Fruit fly (Drosophila melanogaster) whole organism, wandering third instar larva: Measurements from ENCODE around the gene CG46435.

Experiments
- Abd-B ChIP-seq: fragments of >200 bp; optimal IDR thresholded peaks from 2 replicates; lab custom pipeline; 2017; ENCODE audit warnings: missing biosample characterization, missing genetic modification characterization
- CG32264 ChIP-seq: fragments of 200-800 bp; sonication (Bioruptor generic); optimal IDR thresholded peaks from 2 replicates; lab custom pipeline; 2016; ENCODE audit warnings: missing biosample characterization, missing genetic modification characterization
- CG9705 ChIP-seq: fragments of 200-800 bp; sonication (Bioruptor generic); optimal IDR thresholded peaks from 2 replicates; lab custom pipeline; 2018; ENCODE audit warnings: missing biosample characterization, mild to moderate bottlenecking, missing genetic modification characterization
- CrebA ChIP-seq: fragments of 200-800 bp; sonication (Bioruptor generic); optimal IDR thresholded peaks from 2 replicates; lab custom pipeline; 2016; ENCODE audit warnings: missing biosample characterization, mild to moderate bottlenecking, missing genetic modification characterization, borderline replicate concordance
- Dfd ChIP-seq: fragments of >200 bp; optimal IDR thresholded peaks from 2 replicates; lab custom pipeline; 2017; ENCODE audit warnings: missing biosample characterization, missing genetic modification characterization
- Dif ChIP-seq: fragments of 200-275, 200-300 bp; sonication (Bioruptor generic); optimal IDR thresholded peaks from 2 replicates; lab custom pipeline; 2018; ENCODE audit warnings: missing biosample characterization, missing genetic modification characterization; ENCODE audit not compliant: partially characterized antibody
- GATAd ChIP-seq: sonication (Bioruptor generic); optimal IDR thresholded peaks from 2 replicates; lab custom pipeline; 2016; ENCODE audit warnings: missing biosample characterization, missing genetic modification characterization
- HLH106 ChIP-seq: fragments of 200-800 bp; optimal IDR thresholded peaks from 3 replicates; lab custom pipeline; 2019; ENCODE audit warnings: missing biosample characterization, mild to moderate bottlenecking, missing genetic modification characterization, moderate library complexity
- Hnf4 ChIP-seq: fragments of 200-800 bp; sonication (Bioruptor generic); optimal IDR thresholded peaks from 2 replicates; lab custom pipeline; 2016; ENCODE audit warnings: missing biosample characterization, mild to moderate bottlenecking, missing genetic modification characterization
- Hr78 ChIP-seq: fragments of >200 bp; optimal IDR thresholded peaks from 2 replicates; lab custom pipeline; 2017; ENCODE audit warnings: missing biosample characterization, missing genetic modification characterization
- Hr83 ChIP-seq: fragments of 200-300 bp; sonication (Bioruptor generic); optimal IDR thresholded peaks from 2 replicates; lab custom pipeline; 2016; ENCODE audit warnings: missing biosample characterization, mild to moderate bottlenecking, missing genetic modification characterization, moderate library complexity; ENCODE audit not compliant: poor library complexity, severe bottlenecking
- Jra ChIP-seq: sonication (Bioruptor generic); optimal IDR thresholded peaks from 2 replicates; lab custom pipeline; 2016; ENCODE audit warnings: missing biosample characterization, missing genetic modification characterization
- Mio ChIP-seq: sonication (Bioruptor generic); optimal IDR thresholded peaks from 2 replicates; lab custom pipeline; 2016; ENCODE audit warnings: missing biosample characterization, missing genetic modification characterization
- Myc ChIP-seq: fragments of >200 bp; optimal IDR thresholded peaks from 2 replicates; lab custom pipeline; 2017
- N ChIP-seq: fragments of >200 bp; optimal IDR thresholded peaks from 2 replicates; lab custom pipeline; 2018; ENCODE audit warnings: missing biosample characterization, missing external identifiers, missing genetic modification characterization
- OdsH ChIP-seq: fragments of 200-800 bp; sonication (Bioruptor generic); optimal IDR thresholded peaks from 2 replicates; lab custom pipeline; 2016; ENCODE audit warnings: missing biosample characterization, mild to moderate bottlenecking, missing genetic modification characterization
- Rel ChIP-seq, 2 experiments: fragments of 200-800 bp; sonication (Bioruptor generic) in 1 of 2; optimal IDR thresholded peaks; 2 replicates in 1 of 2; 3 replicates in 1 of 2; lab custom pipeline; 2016 to 2019; ENCODE audit warnings: mild to moderate bottlenecking in 2 of 2, missing biosample characterization in 2 of 2, missing genetic modification characterization in 2 of 2, moderate library complexity in 1 of 2
- Sp1 ChIP-seq: fragments of 200-800 bp; sonication (Bioruptor generic); optimal IDR thresholded peaks from 3 replicates; lab custom pipeline; 2019; ENCODE audit warnings: missing biosample characterization, mild to moderate bottlenecking, missing genetic modification characterization, moderate library complexity
- Vsx2 ChIP-seq: fragments of 200-300, 225-300 bp; sonication (Bioruptor generic); optimal IDR thresholded peaks from 2 replicates; lab custom pipeline; 2018; ENCODE audit warnings: missing biosample characterization, missing genetic modification characterization; ENCODE audit not compliant: partially characterized antibody
- br ChIP-seq: fragments of 200-800 bp; sonication (Bioruptor generic); optimal IDR thresholded peaks from 2 replicates; lab custom pipeline; 2016; ENCODE audit warnings: missing biosample characterization, missing genetic modification characterization
- brk ChIP-seq: fragments of 200-800 bp; sonication (Bioruptor generic); optimal IDR thresholded peaks from 2 replicates; lab custom pipeline; 2016; ENCODE audit warnings: missing biosample characterization, mild to moderate bottlenecking, missing genetic modification characterization
- dl ChIP-seq, 2 experiments: fragments of 175-275, 200-275 bp in 1 of 2; fragments of 200-275 bp in 1 of 2; sonication (Bioruptor generic); optimal IDR thresholded peaks; lab custom pipeline; 2018; ENCODE audit warnings: mild to moderate bottlenecking in 2 of 2, missing biosample characterization in 2 of 2, missing genetic modification characterization in 2 of 2, moderate library complexity in 2 of 2; ENCODE audit not compliant: partially characterized antibody in 2 of 2, insufficient read depth in 1 of 2
- dmrt93B ChIP-seq: fragments of 200-800 bp; sonication (Bioruptor generic); optimal IDR thresholded peaks from 2 replicates; lab custom pipeline; 2018; ENCODE audit warnings: missing biosample characterization, mild to moderate bottlenecking, missing genetic modification characterization
- dsf ChIP-seq: sonication (Bioruptor generic); optimal IDR thresholded peaks from 2 replicates; lab custom pipeline; 2016; ENCODE audit warnings: missing biosample characterization, missing genetic modification characterization, borderline replicate concordance
- ey ChIP-seq: fragments of 200-800 bp; sonication (Bioruptor generic); optimal IDR thresholded peaks from 2 replicates; lab custom pipeline; 2016; ENCODE audit warnings: missing biosample characterization, missing genetic modification characterization
- foxo ChIP-seq, 2 experiments: fragments of 200-800 bp; sonication (Bioruptor generic); optimal IDR thresholded peaks; 2 replicates in 1 of 2; 3 replicates in 1 of 2; lab custom pipeline; 2016 to 2017; ENCODE audit warnings: missing biosample characterization in 2 of 2, missing genetic modification characterization in 2 of 2
- fru ChIP-seq: fragments of 200-800 bp; sonication (Bioruptor generic); optimal IDR thresholded peaks from 3 replicates; lab custom pipeline; 2016; ENCODE audit warnings: missing biosample characterization, mild to moderate bottlenecking, missing genetic modification characterization
- h ChIP-seq: fragments of 200-800 bp; sonication (Bioruptor generic); optimal IDR thresholded peaks from 3 replicates; lab custom pipeline; 2016; ENCODE audit warnings: missing biosample characterization, mild to moderate bottlenecking, missing genetic modification characterization
- jim ChIP-seq: fragments of 175-275, 200-325 bp; sonication (Bioruptor generic); optimal IDR thresholded peaks from 2 replicates; lab custom pipeline; 2016; ENCODE audit warnings: missing biosample characterization, mild to moderate bottlenecking, missing genetic modification characterization
- lola ChIP-seq: fragments of >200 bp; optimal IDR thresholded peaks from 2 replicates; lab custom pipeline; 2017; ENCODE audit warnings: missing biosample characterization, missing genetic modification characterization
- pan ChIP-seq: fragments of >200 bp; optimal IDR thresholded peaks from 2 replicates; lab custom pipeline; 2017
- psq ChIP-seq: fragments of 200-800 bp; sonication (Bioruptor generic); optimal IDR thresholded peaks from 3 replicates; lab custom pipeline; 2017; ENCODE audit warnings: missing biosample characterization, mild to moderate bottlenecking, missing genetic modification characterization, moderate library complexity
- rgr ChIP-seq: fragments of 200-800 bp; sonication (Bioruptor generic); optimal IDR thresholded peaks from 3 replicates; lab custom pipeline; 2016; ENCODE audit warnings: missing biosample characterization, mild to moderate bottlenecking, missing genetic modification characterization
- sage ChIP-seq: fragments of 200-800 bp; sonication (Bioruptor generic); optimal IDR thresholded peaks from 2 replicates; lab custom pipeline; 2016; ENCODE audit warnings: missing biosample characterization, mild to moderate bottlenecking, missing genetic modification characterization
- sv ChIP-seq: fragments of 200-800 bp; sonication (Bioruptor generic); optimal IDR thresholded peaks from 3 replicates; lab custom pipeline; 2016; ENCODE audit warnings: missing biosample characterization, missing genetic modification characterization
- tai ChIP-seq: sonication (Bioruptor generic); optimal IDR thresholded peaks from 2 replicates; lab custom pipeline; 2016; ENCODE audit warnings: missing biosample characterization, missing genetic modification characterization
- usp ChIP-seq: fragments of >200 bp; optimal IDR thresholded peaks from 2 replicates; lab custom pipeline; 2017; ENCODE audit warnings: missing biosample characterization, missing genetic modification characterization
- woc ChIP-seq: sonication (Bioruptor generic); optimal IDR thresholded peaks from 2 replicates; lab custom pipeline; 2016; ENCODE audit warnings: missing biosample characterization, mild to moderate bottlenecking, missing genetic modification characterization

CG46435 gene

dm6 chr3L:19580709-19581227, 35.9 kb downstream of the CG46435 start:
- TF ChIP-seq CG32264 (GFP tag; lab: Kevin White, UChicago): no peak
- no peak for TF ChIP-seq usp (GFP tag; lab: Kevin White, UChicago)
- TF ChIP-seq Myc (lab: Kevin White, UChicago): no peak
- TF ChIP-seq Vsx2 (GFP tag; lab: Kevin White, UChicago): no peak
- no peak for TF ChIP-seq Sp1 (GFP tag; lab: Kevin White, UChicago)
- TF ChIP-seq Abd-B (GFP tag; lab: Kevin White, UChicago): no peak
- no peak for TF ChIP-seq Mio

- TF ChIP-seq Hr78 (GFP tag; lab: Kevin White, UChicago) (no peak), rgr (GFP tag; lab: Kevin White, UChicago) (no peak)
These were observed 39.5 kb downstream of the CG46435 start, which contains the start of gene Shal for dm6 chr3L:19584369-19584915. TSS of gene Shal (minus strand) at chr3L:19584568.

DNA sequence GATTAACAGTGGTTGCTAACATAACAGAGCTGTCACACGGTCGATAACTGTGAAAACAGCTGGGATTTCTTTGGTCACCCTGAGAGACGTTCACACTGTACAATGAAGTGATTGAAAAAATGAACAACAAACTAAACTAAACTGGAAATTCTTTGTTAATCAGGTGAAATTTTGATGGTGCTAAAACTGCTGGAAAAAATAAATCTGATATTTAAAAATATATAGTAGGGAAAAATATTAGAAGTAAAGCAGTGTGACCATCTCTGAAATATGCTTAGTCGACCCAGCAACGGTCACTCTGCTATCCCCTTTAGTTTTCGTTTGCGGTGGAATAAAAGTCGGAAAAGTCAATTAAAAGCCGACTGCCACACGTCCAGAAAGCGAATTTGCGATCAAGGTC, 41.1 kb downstream of the CG46435 start, which contains the start of the genes CG9231 and CG9330:
Gene CG9231, minus strand, starts transcription at position 25 of the 400 bp plus-strand sequence.
Gene CG9330, plus strand, starts transcription at position 275 of the 400 bp plus-strand sequence.
- TF ChIP-seq psq (GFP tag; lab: Kevin White, UChicago): peak; percentile 26
- no peak for TF ChIP-seq dmrt93B (GFP tag; lab: Kevin White, UChicago)
- TF ChIP-seq fru: peak; percentile 74
- TF ChIP-seq Dif: no peak
- TF ChIP-seq Dfd (GFP tag; lab: Kevin White, UChicago): no peak
- TF ChIP-seq brk: peak; percentile 33
- no peak for TF ChIP-seq Hr78 (GFP tag; lab: Kevin White, UChicago)
- peak; percentile 16 for TF ChIP-seq OdsH (GFP tag; lab: Kevin White, UChicago)
- TF ChIP-seq woc (GFP tag; lab: Kevin White, UChicago): no peak
- no peak for TF ChIP-seq Mio
- no peak for TF ChIP-seq Abd-B (GFP tag; lab: Kevin White, UChicago)
- TF ChIP-seq Myc (lab: Kevin White, UChicago): no peak
- no peak for TF ChIP-seq N
- TF ChIP-seq CG32264 (GFP tag; lab: Kevin White, UChicago): no peak
- TF ChIP-seq Hr83 (GFP tag; lab: Kevin White, UChicago): no peak
- TF ChIP-seq foxo (GFP tag; optimal IDR thresholded peaks at IDR 0.05; lab: Kevin White, UChicago): peak in 1 of 2 experiments; percentile 41
- TF ChIP-seq Jra (GFP tag; lab: Kevin White, UChicago): peak; percentile 73
- no peak for TF ChIP-seq Vsx2 (GFP tag; lab: Kevin White, UChicago)
- no peak for TF ChIP-seq GATAd (GFP tag; lab: Kevin White, UChicago)
- no peak for TF ChIP-seq lola (GFP tag; lab: Kevin White, UChicago)
- TF ChIP-seq sage: no peak
- peak; percentile 56 for TF ChIP-seq Hnf4
- TF ChIP-seq HLH106 (tag; lab: Kevin White, UChicago): peak; percentile 26
- TF ChIP-seq dl (GFP tag; optimal IDR thresholded peaks at IDR 0.05; lab: Kevin White, UChicago; ENCODE audit: insufficient read depth in 1 of 2, partially characterized antibody in 2 of 2): no peak
- peak; percentile 16 for TF ChIP-seq Sp1 (GFP tag; lab: Kevin White, UChicago)
- TF ChIP-seq h (GFP tag; lab: Kevin White, UChicago): peak; percentile 64
- TF ChIP-seq usp (GFP tag; lab: Kevin White, UChicago): no peak
- peak; percentile 12 for TF ChIP-seq dsf (GFP tag; lab: Kevin White, UChicago)
- TF ChIP-seq Rel (GFP tag; optimal IDR thresholded peaks at IDR 0.05; lab: Kevin White, UChicago): no peak
- peak; percentile 55 for TF ChIP-seq Rel (tag; optimal IDR thresholded peaks at IDR 0.05; lab: Kevin White, UChicago)
- no peak for TF ChIP-seq jim (GFP tag; lab: Kevin White, UChicago)
- peak; percentile 10 for TF ChIP-seq rgr (GFP tag; lab: Kevin White, UChicago)
- TF ChIP-seq br (GFP tag; lab: Kevin White, UChicago): peak; percentile 22
- peak; percentile 24 for TF ChIP-seq ey
- no peak for TF ChIP-seq pan (lab: Kevin White, UChicago)
- TF ChIP-seq tai (GFP tag; lab: Kevin White, UChicago): peak; percentile 62
- peak; percentile 12 for TF ChIP-seq CG9705 (GFP tag; lab: Kevin White, UChicago)
- TF ChIP-seq sv: peak; percentile 8
- no peak for TF ChIP-seq CrebA (GFP tag; lab: Kevin White, UChicago)
